In the genomic region with DNA sequence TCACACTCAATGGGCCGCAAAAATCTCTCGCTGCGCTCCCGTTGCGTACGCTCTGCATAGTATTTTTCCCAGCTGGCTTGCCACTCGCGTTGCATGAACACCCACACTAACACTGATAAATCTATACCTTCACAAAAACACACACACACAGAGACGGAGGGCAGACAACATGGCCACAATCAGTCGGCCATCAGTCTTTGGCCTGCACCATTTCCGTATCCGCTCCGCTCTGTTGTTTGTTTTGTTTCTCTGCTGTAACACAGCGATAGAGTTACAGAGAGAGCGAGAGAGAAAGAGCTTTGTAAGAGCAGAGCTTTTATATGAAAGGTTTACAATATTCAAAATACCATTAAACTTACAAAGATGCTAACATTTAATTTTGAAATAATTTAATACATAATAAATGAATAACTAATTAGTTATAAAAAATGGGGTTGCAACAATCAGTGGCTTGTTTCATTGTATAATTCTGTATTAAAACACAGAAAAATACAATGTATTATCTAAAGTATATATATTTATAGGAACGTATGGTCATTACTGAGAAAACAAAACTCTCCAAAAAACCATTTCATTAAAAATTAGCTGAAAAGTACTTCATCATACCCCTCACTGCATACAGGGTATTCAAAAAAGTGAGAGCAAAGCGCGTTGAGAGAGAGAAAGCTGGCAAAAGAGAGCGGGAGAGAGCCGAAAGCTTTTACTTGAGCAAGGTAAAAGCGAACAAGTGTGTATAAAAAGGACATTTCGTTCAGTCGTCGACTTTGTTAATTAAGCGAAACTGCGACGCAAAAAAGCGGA, we compare ENCODE assay signal across 1 fruit fly cellular context.
TF ChIP-seq lines count a peak whose summit lies in the region.

A gene (plus strand): TSS at position 751 of the 801 bp plus-strand sequence.

TF ChIP-seq in whole organism, embryonic, 481 proteins besides CTCF, POLR2A, EP300 and RAD21 (continued from another document):
- TF ChIP-seq Mes4 (GFP tag; optimal IDR thresholded peaks at IDR 0.05; lab: Kevin White, UChicago) (peak; percentile 26), unpg (GFP tag; optimal IDR thresholded peaks at IDR 0.05; lab: Kevin White, UChicago) (peak; percentile 65), Vsx1 (GFP tag; optimal IDR thresholded peaks at IDR 0.05; lab: Kevin White, UChicago) (peak; percentile 55), Scr (GFP tag; IDR thresholded peaks at IDR 0.05; lab: Robert Waterston, UW; ENCODE audit: partially characterized antibody) (no peak), CG12219 (GFP tag; optimal IDR thresholded peaks at IDR 0.05; lab: Kevin White, UChicago) (peak; percentile 71), pum (GFP tag; optimal IDR thresholded peaks at IDR 0.05; lab: Kevin White, UChicago) (no peak), CG14710 (tag; optimal IDR thresholded peaks at IDR 0.05; lab: Kevin White, UChicago) (peak; percentile 45), br (optimal IDR thresholded peaks at IDR 0.05; lab: Kevin White, UChicago) (no peak), CG4730 (GFP tag; IDR thresholded peaks at IDR 0.05; lab: Robert Waterston, UW) (peak; percentile 53), CG2678 (tag; optimal IDR thresholded peaks at IDR 0.05; lab: Kevin White, UChicago) (peak; percentile 88), pita (GFP tag; optimal IDR thresholded peaks at IDR 0.05; lab: Kevin White, UChicago) (no peak), dati (GFP tag; IDR thresholded peaks at IDR 0.05; lab: Robert Waterston, UW) (peak; percentile 43), HmgZ (tag; optimal IDR thresholded peaks at IDR 0.05; lab: Kevin White, UChicago) (peak; percentile 71), chm (GFP tag; IDR thresholded peaks at IDR 0.05; lab: Robert Waterston, UW) (peak; percentile 78), yki (optimal IDR thresholded peaks at IDR 0.05; lab: Kevin White, UChicago) (no peak), Hr39 (optimal IDR thresholded peaks at IDR 0.05; lab: Kevin White, UChicago) (no peak), CG13894 (tag; optimal IDR thresholded peaks at IDR 0.05; lab: Kevin White, UChicago) (peak; percentile 1), crol (GFP tag; IDR thresholded peaks at IDR 0.05; lab: Robert Waterston, UW) (no peak), CG15479 (GFP tag; optimal IDR thresholded peaks at IDR 0.05; lab: Kevin White, UChicago) (peak; percentile 1), Lim3 (GFP tag; IDR thresholded peaks at IDR 0.05; lab: Robert Waterston, UW) (no peak), CG42726 (GFP tag; IDR thresholded peaks at IDR 0.05; lab: Robert Waterston, UW; ENCODE audit: partially characterized antibody) (no peak), zf30C (GFP tag; optimal IDR thresholded peaks at IDR 0.05; lab: Kevin White, UChicago) (no peak), peb (GFP tag; IDR thresholded peaks at IDR 0.05; lab: Robert Waterston, UW) (no peak; the same call in 1 of the 2 replicates), NK7.1 (GFP tag; optimal IDR thresholded peaks at IDR 0.05; lab: Kevin White, UChicago) (peak; percentile 3), Dad (GFP tag; optimal IDR thresholded peaks at IDR 0.05; lab: Kevin White, UChicago) (no peak), croc (GFP tag; conservative IDR thresholded peaks at IDR 0.05; lab: Robert Waterston, UW) (peak; percentile 66), CG3838 (GFP tag; optimal IDR thresholded peaks at IDR 0.05; lab: Kevin White, UChicago) (peak; percentile 43), Blimp-1 (GFP tag; optimal IDR thresholded peaks at IDR 0.05; lab: Kevin White, UChicago) (peak; percentile 77), CG9437 (GFP tag; optimal IDR thresholded peaks at IDR 0.05; lab: Kevin White, UChicago) (peak; percentile 84), CG34376 (GFP tag; optimal IDR thresholded peaks at IDR 0.05; lab: Kevin White, UChicago) (peak; percentile 74), p53 (GFP tag; optimal IDR thresholded peaks at IDR 0.05; lab: Kevin White, UChicago) (no peak), CG11696 (GFP tag; IDR thresholded peaks at IDR 0.05; lab: Robert Waterston, UW) (0 out of 2 replicates have a peak, but pooled peaks have one; percentile 31), nmo (GFP tag; optimal IDR thresholded peaks at IDR 0.05; lab: Kevin White, UChicago) (peak; percentile 85), CG14667 (GFP tag; IDR thresholded peaks at IDR 0.05; lab: Robert Waterston, UW) (peak; percentile 72), CG14014 (GFP tag; IDR thresholded peaks at IDR 0.05; lab: Robert Waterston, UW) (peak; percentile 74), Asciz (GFP tag; optimal IDR thresholded peaks at IDR 0.05; lab: Kevin White, UChicago) (peak; percentile 62), CG1647 (GFP tag; optimal IDR thresholded peaks at IDR 0.05; lab: Kevin White, UChicago) (no peak), CG17186 (GFP tag; optimal IDR thresholded peaks at IDR 0.05; lab: Kevin White, UChicago) (peak; percentile 40), Atf-2 (GFP tag; optimal IDR thresholded peaks at IDR 0.05; lab: Kevin White, UChicago) (no peak), CrebB (tag; optimal IDR thresholded peaks at IDR 0.05; lab: Kevin White, UChicago) (peak; percentile 14), sima (GFP tag; optimal IDR thresholded peaks at IDR 0.05; lab: Kevin White, UChicago) (no peak), oc (tag; optimal IDR thresholded peaks at IDR 0.05; lab: Kevin White, UChicago) (peak; percentile 89), Neu2 (GFP tag; optimal IDR thresholded peaks at IDR 0.05; lab: Kevin White, UChicago; ENCODE audit: borderline replicate concordance) (no peak), MESR4 (GFP tag; optimal IDR thresholded peaks at IDR 0.05; lab: Kevin White, UChicago) (no peak), bigmax (GFP tag; optimal IDR thresholded peaks at IDR 0.05; lab: Kevin White, UChicago) (peak; percentile 50), tup (GFP tag; optimal IDR thresholded peaks at IDR 0.05; lab: Kevin White, UChicago) (no peak), Dip2 (GFP tag; IDR thresholded peaks at IDR 0.05; lab: Robert Waterston, UW) (no peak), dpn (GFP tag; optimal IDR thresholded peaks at IDR 0.05; lab: Kevin White, UChicago) (peak in 1 of 2 experiments; percentile 84), CG13287 (GFP tag; IDR thresholded peaks at IDR 0.05; lab: Robert Waterston, UW; ENCODE audit: partially characterized antibody) (no peak), eyg (GFP tag; optimal IDR thresholded peaks at IDR 0.05; lab: Kevin White, UChicago) (peak; percentile 4), Lhr (GFP tag; optimal IDR thresholded peaks at IDR 0.05; lab: Kevin White, UChicago) (peak; percentile 22), exex (tag; optimal IDR thresholded peaks at IDR 0.05; lab: Kevin White, UChicago) (no peak)
